Fruit fly (Drosophila melanogaster) whole organism, embryonic: Measurements from ENCODE around the gene cactin.

Source experiments
- Adf1 ChIP-seq: fragments of 200-800 bp; sonication (Bioruptor generic); IDR thresholded peaks from 2 replicates; pipeline ENCODE4 v1.3.6; 2022; ENCODE audit warnings: missing biosample characterization, missing genetic modification characterization
- CG10209 ChIP-seq: fragments of 200-800 bp; sonication (Bioruptor generic); optimal IDR thresholded peaks from 3 replicates; lab custom pipeline; 2017; ENCODE audit warnings: missing biosample characterization, mild to moderate bottlenecking, missing genetic modification characterization, missing genetic modification reagents
- CG10274 ChIP-seq: fragments of 200-800 bp; sonication (Bioruptor generic); optimal IDR thresholded peaks from 3 replicates; lab custom pipeline; 2017; ENCODE audit warnings: missing biosample characterization, mild to moderate bottlenecking, missing genetic modification characterization
- CG10462 ChIP-seq: fragments of 200-800 bp; sonication (Bioruptor generic); optimal IDR thresholded peaks from 2 replicates; lab custom pipeline; 2016; ENCODE audit warnings: missing biosample characterization, missing genetic modification characterization
- CG10654 ChIP-seq: fragments of 200-800 bp; sonication (Bioruptor generic); optimal IDR thresholded peaks from 2 replicates; lab custom pipeline; 2016; ENCODE audit warnings: missing biosample characterization, missing genetic modification characterization
- CG10959 ChIP-seq: fragments of 200-800 bp; sonication (Bioruptor generic); IDR thresholded peaks from 2 replicates; pipeline ENCODE4 v1.3.6; 2022; ENCODE audit warnings: missing biosample characterization, missing genetic modification characterization
- CG11398 ChIP-seq: fragments of 200-800 bp; sonication (Bioruptor generic); optimal IDR thresholded peaks from 2 replicates; lab custom pipeline; 2016; ENCODE audit warnings: missing biosample characterization, missing genetic modification characterization
- CG12071 ChIP-seq: fragments of 200-800 bp; sonication (Bioruptor generic); optimal IDR thresholded peaks from 3 replicates; lab custom pipeline; 2018; ENCODE audit warnings: missing biosample characterization, mild to moderate bottlenecking, missing genetic modification characterization
- CG15601 ChIP-seq: fragments of 200-800 bp; sonication (Bioruptor generic); optimal IDR thresholded peaks from 3 replicates; lab custom pipeline; 2019; ENCODE audit warnings: missing biosample characterization, mild to moderate bottlenecking, missing genetic modification characterization, moderate library complexity
- CG1832 ChIP-seq: fragments of 200-800 bp; sonication (Bioruptor generic); optimal IDR thresholded peaks from 2 replicates; lab custom pipeline; 2017; ENCODE audit warnings: missing biosample characterization, mild to moderate bottlenecking, missing genetic modification characterization, inconsistent platforms
- CG18619 ChIP-seq: fragments of 200-800 bp; sonication (Bioruptor generic); optimal IDR thresholded peaks from 3 replicates; lab custom pipeline; 2017; ENCODE audit warnings: missing biosample characterization, mild to moderate bottlenecking, missing genetic modification characterization
- CG31224 ChIP-seq: fragments of 200-800 bp; sonication (Bioruptor generic); IDR thresholded peaks from 2 replicates; pipeline ENCODE4 v1.3.6; 2022; ENCODE audit warnings: missing biosample characterization, missing genetic modification characterization
- CG5180 ChIP-seq: fragments of 200-800 bp; sonication (Bioruptor generic); optimal IDR thresholded peaks from 3 replicates; lab custom pipeline; 2017; ENCODE audit warnings: missing biosample characterization, missing genetic modification characterization, mild to moderate bottlenecking, moderate library complexity, missing genetic modification reagents
- CG6791 ChIP-seq: fragments of 200-800 bp; sonication (Bioruptor generic); IDR thresholded peaks from 3 replicates; pipeline ENCODE4 v1.3.6; 2022; ENCODE audit warnings: missing biosample characterization, missing genetic modification characterization; ENCODE audit not compliant: partially characterized antibody
- CG7372 ChIP-seq: fragments of 200-800 bp; sonication (Bioruptor generic); IDR thresholded peaks from 2 replicates; pipeline ENCODE4 v1.3.6; 2022; ENCODE audit warnings: missing biosample characterization, missing genetic modification characterization
- CG7786 ChIP-seq: fragments of 200-800 bp; sonication (Bioruptor generic); optimal IDR thresholded peaks from 2 replicates; lab custom pipeline; 2016; ENCODE audit warnings: missing biosample characterization, missing genetic modification characterization
- Chrac-16 ChIP-seq: fragments of 200-800 bp; sonication (Bioruptor generic); optimal IDR thresholded peaks from 3 replicates; lab custom pipeline; 2016; ENCODE audit warnings: missing biosample characterization, missing genetic modification characterization
- D19B ChIP-seq: fragments of 200-800 bp; sonication (Bioruptor generic); optimal IDR thresholded peaks from 2 replicates; lab custom pipeline; 2017; ENCODE audit warnings: missing biosample characterization, mild to moderate bottlenecking, missing genetic modification characterization
- Doc2 ChIP-seq: fragments of 200-800 bp; sonication (Bioruptor generic); IDR thresholded peaks from 2 replicates; pipeline ENCODE4 v1.3.6; 2022; ENCODE audit warnings: missing biosample characterization, missing genetic modification characterization
- HmgD ChIP-seq: fragments of 200-800 bp; sonication (Bioruptor generic); optimal IDR thresholded peaks from 3 replicates; lab custom pipeline; 2016; ENCODE audit warnings: missing biosample characterization, missing genetic modification characterization
- Hr3 ChIP-seq: fragments of 200-800 bp; sonication (Bioruptor generic); optimal IDR thresholded peaks from 3 replicates; lab custom pipeline; 2016; ENCODE audit warnings: missing biosample characterization, missing genetic modification characterization
- Lpt ChIP-seq: fragments of >200 bp; optimal IDR thresholded peaks from 2 replicates; lab custom pipeline; 2018; ENCODE audit warnings: missing biosample characterization, missing genetic modification characterization
- NC2β ChIP-seq: fragments of 200-800 bp; sonication (Bioruptor generic); optimal IDR thresholded peaks from 2 replicates; lab custom pipeline; 2016; ENCODE audit warnings: missing biosample characterization, missing genetic modification characterization
- Optix ChIP-seq: fragments of 200-800 bp; sonication (Bioruptor generic); IDR thresholded peaks from 3 replicates; pipeline ENCODE4 v1.3.6; 2022; ENCODE audit warnings: missing biosample characterization, missing genetic modification characterization
- Rfx ChIP-seq: fragments of 200-800 bp; sonication (Bioruptor generic); IDR thresholded peaks from 2 replicates; pipeline ENCODE4 v1.3.6; 2022; ENCODE audit warnings: missing biosample characterization, missing genetic modification characterization
- Spps ChIP-seq: fragments of 200-800 bp; sonication (Bioruptor generic); optimal IDR thresholded peaks from 2 replicates; lab custom pipeline; 2018; ENCODE audit warnings: missing biosample characterization, mild to moderate bottlenecking, missing genetic modification characterization
- Sry-δ ChIP-seq: fragments of 200-800 bp; sonication (Bioruptor generic); optimal IDR thresholded peaks from 2 replicates; lab custom pipeline; 2016; ENCODE audit warnings: missing biosample characterization, missing genetic modification characterization
- Ssrp ChIP-seq: fragments of 200-800 bp; sonication (Bioruptor generic); optimal IDR thresholded peaks from 2 replicates; lab custom pipeline; 2018; ENCODE audit warnings: missing biosample characterization, mild to moderate bottlenecking, missing genetic modification characterization, moderate library complexity
- Trl ChIP-seq, 3 experiments: fragments of >200 bp in 2 of 3; fragments of 200-800 bp in 1 of 3; sonication (Bioruptor generic) in 1 of 3; optimal IDR thresholded peaks; 2 replicates in 1 of 3; 3 replicates in 2 of 3; lab custom pipeline; 2016 to 2017; ENCODE audit warnings: missing biosample characterization in 1 of 3, missing genetic modification characterization in 1 of 3
- Usf ChIP-seq: fragments of 200-800 bp; sonication (Bioruptor generic); optimal IDR thresholded peaks from 2 replicates; lab custom pipeline; 2017; ENCODE audit warnings: missing genotype, missing biosample characterization, missing genetic modification characterization
- aop ChIP-seq: fragments of 200-800 bp; sonication (Bioruptor generic); IDR thresholded peaks from 2 replicates; pipeline ENCODE4 v1.3.6; 2022; ENCODE audit warnings: missing biosample characterization, missing genetic modification characterization
- cwo ChIP-seq: fragments of 200-800 bp; sonication (Bioruptor generic); optimal IDR thresholded peaks from 3 replicates; lab custom pipeline; 2017; ENCODE audit warnings: missing biosample characterization, missing genetic modification characterization, mild to moderate bottlenecking, moderate library complexity, missing genetic modification reagents
- dati ChIP-seq: fragments of 200-800 bp; sonication (Bioruptor generic); IDR thresholded peaks from 2 replicates; pipeline ENCODE4 v1.3.6; 2022; ENCODE audit warnings: missing biosample characterization, missing genetic modification characterization
- esg ChIP-seq: fragments of 200-800 bp; sonication (Bioruptor generic); conservative IDR thresholded peaks from 2 replicates; pipeline ENCODE4 v1.3.6; 2022; ENCODE audit warnings: missing biosample characterization, missing genetic modification characterization
- ewg ChIP-seq: fragments of 200-800 bp; sonication (Bioruptor generic); optimal IDR thresholded peaks from 3 replicates; lab custom pipeline; 2017; ENCODE audit warnings: mild to moderate bottlenecking, missing biosample characterization, missing genetic modification reagents, missing genetic modification characterization
- fd102C ChIP-seq: fragments of 200-800 bp; sonication (Bioruptor generic); optimal IDR thresholded peaks from 2 replicates; lab custom pipeline; 2018; ENCODE audit warnings: missing biosample characterization, mild to moderate bottlenecking, missing genetic modification characterization, moderate library complexity
- fd64A ChIP-seq: fragments of 200-800 bp; sonication (Bioruptor generic); optimal IDR thresholded peaks from 3 replicates; lab custom pipeline; 2018; ENCODE audit warnings: missing biosample characterization, mild to moderate bottlenecking, missing genetic modification characterization
- kah ChIP-seq: fragments of 200-800 bp; sonication (Bioruptor generic); optimal IDR thresholded peaks from 2 replicates; lab custom pipeline; 2018; ENCODE audit warnings: missing biosample characterization, mild to moderate bottlenecking, missing genetic modification characterization
- lola ChIP-seq, 3 experiments: fragments of >200 bp in 2 of 3; fragments of 200-800 bp in 1 of 3; sonication (Bioruptor generic) in 1 of 3; optimal IDR thresholded peaks; 2 replicates each; lab custom pipeline; 2017 to 2019; ENCODE audit warnings: missing biosample characterization in 3 of 3, missing genetic modification characterization in 3 of 3, mild to moderate bottlenecking in 1 of 3, moderate library complexity in 1 of 3
- p53 ChIP-seq: fragments of 200-800 bp; sonication (Bioruptor generic); optimal IDR thresholded peaks from 2 replicates; lab custom pipeline; 2016; ENCODE audit warnings: missing biosample characterization, missing genetic modification characterization
- pb ChIP-seq: fragments of 200-800 bp; sonication (Bioruptor generic); optimal IDR thresholded peaks from 3 replicates; lab custom pipeline; 2016; ENCODE audit warnings: missing biosample characterization, missing genetic modification characterization
- peb ChIP-seq: fragments of 200-800 bp; sonication (Bioruptor generic); IDR thresholded peaks from 2 replicates; pipeline ENCODE4 v1.3.6; 2022; ENCODE audit warnings: missing biosample characterization, missing genetic modification characterization
- pum ChIP-seq: fragments of 200-800 bp; sonication (Bioruptor generic); optimal IDR thresholded peaks from 2 replicates; lab custom pipeline; 2016; ENCODE audit warnings: missing biosample characterization, missing genetic modification characterization
- twi ChIP-seq: fragments of 200-800 bp; optimal IDR thresholded peaks from 2 replicates; lab custom pipeline; 2019; ENCODE audit warnings: missing biosample characterization, mild to moderate bottlenecking, missing genetic modification characterization, moderate library complexity
- unc-4 ChIP-seq: fragments of 200-800 bp; sonication (Bioruptor generic); IDR thresholded peaks from 2 replicates; pipeline ENCODE4 v1.3.6; 2022; ENCODE audit warnings: missing biosample characterization, missing genetic modification characterization; ENCODE audit not compliant: partially characterized antibody

Gene cactin

DNA sequence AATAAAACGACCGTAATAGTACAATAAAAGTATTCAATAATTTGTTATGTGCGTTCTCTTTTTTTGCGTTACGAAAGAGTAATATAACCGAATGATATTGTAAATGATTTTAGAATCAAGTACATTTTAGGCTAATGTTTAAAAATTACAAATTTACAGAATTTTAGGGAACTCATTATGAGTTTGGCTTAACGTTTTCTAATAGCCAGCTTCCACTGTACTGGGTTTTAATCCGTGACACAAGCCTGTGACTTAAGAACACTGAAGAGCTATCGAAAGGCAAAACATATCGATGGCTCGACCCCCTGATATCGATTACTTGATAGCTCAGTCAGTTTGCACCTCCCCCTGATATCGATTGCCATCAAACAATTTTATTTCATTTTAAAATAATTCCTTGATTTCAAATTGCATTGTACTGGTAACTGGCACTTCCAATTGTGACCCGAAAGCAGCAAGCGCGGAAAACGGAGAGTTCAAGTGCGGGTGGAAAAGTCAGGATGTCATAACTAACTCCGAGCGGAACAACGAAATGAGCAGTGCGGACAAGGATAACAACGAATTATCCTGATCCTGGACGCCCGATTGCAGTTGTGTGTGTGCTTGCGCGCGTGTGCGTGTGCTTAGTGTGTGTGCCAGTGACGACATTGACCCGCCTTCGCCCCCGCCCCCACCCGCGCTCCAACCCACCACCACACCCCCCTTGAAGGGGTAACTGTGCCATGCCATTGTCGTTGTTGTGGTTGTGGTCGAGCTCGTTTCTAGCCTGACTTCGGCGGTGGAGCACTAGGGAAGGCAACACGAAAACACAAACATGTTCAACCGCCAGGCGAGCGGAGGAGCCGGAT, 29.6 kb upstream of the cactin start, which contains the start of gene HERC2 (continued):
- TF ChIP-seq CG18619 (GFP tag; lab: Kevin White, UChicago): no peak
- peak; percentile 53 for TF ChIP-seq HmgD (GFP tag; lab: Kevin White, UChicago)
- TF ChIP-seq kah (GFP tag; lab: Kevin White, UChicago): no peak
- no peak for TF ChIP-seq Usf (GFP tag; lab: Kevin White, UChicago)
- peak; percentile 95 for TF ChIP-seq CG6791 (GFP tag; lab: Robert Waterston, UW)
- peak; percentile 25 for TF ChIP-seq p53
- no peak for TF ChIP-seq aop (GFP tag; lab: Robert Waterston, UW)
- peak in 1 of 3 experiments; percentile 30 for TF ChIP-seq lola (GFP tag; optimal IDR thresholded peaks at IDR 0.05; lab: Kevin White, UChicago)
- peak; percentile 67 for TF ChIP-seq CG7786
- TF ChIP-seq Spps (tag; lab: Kevin White, UChicago): no peak

DNA sequence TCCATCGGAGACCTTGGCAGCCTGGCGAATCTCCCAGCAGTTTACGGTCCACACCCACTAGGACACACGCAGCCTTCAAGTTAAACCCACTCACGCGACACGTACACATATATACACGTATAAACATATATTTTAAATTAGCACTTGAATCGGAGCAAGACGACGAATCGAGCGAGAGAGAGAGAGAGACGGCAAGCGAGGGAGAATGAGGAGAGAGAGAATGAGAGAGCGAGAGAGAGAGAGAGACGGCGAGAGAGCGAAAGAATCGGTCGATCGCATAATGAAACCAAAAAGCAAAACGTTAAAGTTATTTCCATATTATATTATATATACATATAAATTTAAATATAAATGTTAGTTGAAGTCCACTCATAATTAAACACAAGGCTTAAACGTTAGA, 12.2 kb upstream of the cactin start:
- TF ChIP-seq lola (GFP tag; optimal IDR thresholded peaks at IDR 0.05; lab: Kevin White, UChicago) (no peak), Trl (optimal IDR thresholded peaks at IDR 0.05; lab: Kevin White, UChicago) (peak; percentile 45 to 64), Trl (GFP tag; optimal IDR thresholded peaks at IDR 0.05; lab: Kevin White, UChicago) (no peak), Doc2 (GFP tag; lab: Robert Waterston, UW) (no peak), Sry-δ (GFP tag; lab: Kevin White, UChicago) (no peak), CG5180 (GFP tag; lab: Kevin White, UChicago) (no peak), CG1832 (GFP tag; lab: Kevin White, UChicago) (peak; percentile 81), unc-4 (no peak)

DNA sequence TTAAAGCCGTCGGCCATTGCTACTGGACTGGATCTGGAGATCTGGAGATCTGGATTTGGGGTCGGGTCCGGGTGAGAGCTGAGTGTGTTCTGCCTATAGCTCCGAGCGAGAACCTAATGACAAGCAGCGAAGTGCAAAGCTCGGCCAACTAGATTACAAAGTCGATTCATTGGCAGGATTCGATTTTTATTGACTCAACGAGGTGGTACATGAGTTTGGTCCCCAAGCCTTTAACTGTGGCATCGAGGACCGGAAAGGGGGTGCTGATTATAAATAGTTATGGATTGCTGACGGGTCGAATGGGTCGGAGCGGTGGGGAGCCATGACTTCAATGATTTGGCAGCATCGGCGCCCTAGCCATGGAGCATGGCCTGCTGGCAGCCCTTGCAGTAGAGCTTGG, 10.4 kb upstream of the cactin start, which contains the start of gene CG15459:
Gene CG15459 (minus strand): TSS at position 101 of the 400 bp plus-strand sequence.
- no peak for TF ChIP-seq twi
- no peak for TF ChIP-seq CG10959 (GFP tag; lab: Robert Waterston, UW)
- no peak for TF ChIP-seq CG7372 (GFP tag; lab: Robert Waterston, UW)
- TF ChIP-seq NC2β (GFP tag; lab: Kevin White, UChicago): no peak
- TF ChIP-seq Adf1 (GFP tag; lab: Robert Waterston, UW): no peak
- no peak for TF ChIP-seq Rfx (GFP tag; lab: Robert Waterston, UW)
- no peak for TF ChIP-seq CG15601 (tag; lab: Kevin White, UChicago)
- TF ChIP-seq cwo (GFP tag; lab: Kevin White, UChicago): no peak
- no peak for TF ChIP-seq Ssrp (tag; lab: Kevin White, UChicago)
- TF ChIP-seq CG10274: no peak
- TF ChIP-seq fd102C: no peak
- TF ChIP-seq, all 482 proteins: peak for 0

DNA sequence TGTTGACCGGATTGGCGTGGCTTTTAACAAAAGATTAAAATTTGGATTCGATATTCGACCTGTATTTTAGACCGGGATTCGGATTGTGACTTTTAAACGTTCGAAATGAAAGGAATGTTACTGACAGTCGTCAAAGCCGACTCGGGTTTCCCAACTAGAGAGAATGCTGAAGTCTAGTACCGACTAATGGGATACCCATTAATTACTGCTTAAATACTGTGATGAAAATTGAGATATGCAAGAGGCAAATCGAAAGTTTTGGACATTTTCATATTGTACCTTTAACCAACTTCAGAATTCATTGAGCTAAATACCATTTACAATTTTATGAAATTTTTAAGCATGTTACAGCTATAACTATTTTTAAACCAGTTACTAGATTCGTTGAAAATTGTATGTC, 9.8 kb upstream of the cactin start, which contains the start of gene CG15458:
Gene CG15458 (minus strand): TSS at position 101 of the 400 bp plus-strand sequence.
- TF ChIP-seq pb (GFP tag; lab: Kevin White, UChicago) (no peak), CG11398 (GFP tag; lab: Kevin White, UChicago) (no peak), CG12071 (GFP tag; lab: Kevin White, UChicago) (no peak), Hr3 (GFP tag; lab: Kevin White, UChicago) (no peak), fd64A (GFP tag; lab: Kevin White, UChicago) (no peak), Lpt (GFP tag; lab: Kevin White, UChicago) (no peak), Chrac-16 (GFP tag; lab: Kevin White, UChicago) (no peak), CG10654 (no peak), CG10209 (GFP tag; lab: Kevin White, UChicago) (no peak), D19B (GFP tag; lab: Kevin White, UChicago) (no peak), CG10274 (no peak), pum (GFP tag; lab: Kevin White, UChicago) (no peak), esg (GFP tag; lab: Robert Waterston, UW) (no peak), CG10462 (GFP tag; lab: Kevin White, UChicago) (no peak), CG31224 (GFP tag; lab: Robert Waterston, UW) (no peak), Optix (no peak), peb (GFP tag; lab: Robert Waterston, UW) (no peak), ewg (GFP tag; lab: Kevin White, UChicago) (no peak), dati (GFP tag; lab: Robert Waterston, UW) (no peak)
- TF ChIP-seq, all 482 proteins: peak for 0
